Fruit fly (Drosophila melanogaster): Measurements from ENCODE around the gene CG32808.
A peak's percentile ranks its signal among the peaks of the same experiment; 100 is the strongest.

The CG32808 gene

DNA sequence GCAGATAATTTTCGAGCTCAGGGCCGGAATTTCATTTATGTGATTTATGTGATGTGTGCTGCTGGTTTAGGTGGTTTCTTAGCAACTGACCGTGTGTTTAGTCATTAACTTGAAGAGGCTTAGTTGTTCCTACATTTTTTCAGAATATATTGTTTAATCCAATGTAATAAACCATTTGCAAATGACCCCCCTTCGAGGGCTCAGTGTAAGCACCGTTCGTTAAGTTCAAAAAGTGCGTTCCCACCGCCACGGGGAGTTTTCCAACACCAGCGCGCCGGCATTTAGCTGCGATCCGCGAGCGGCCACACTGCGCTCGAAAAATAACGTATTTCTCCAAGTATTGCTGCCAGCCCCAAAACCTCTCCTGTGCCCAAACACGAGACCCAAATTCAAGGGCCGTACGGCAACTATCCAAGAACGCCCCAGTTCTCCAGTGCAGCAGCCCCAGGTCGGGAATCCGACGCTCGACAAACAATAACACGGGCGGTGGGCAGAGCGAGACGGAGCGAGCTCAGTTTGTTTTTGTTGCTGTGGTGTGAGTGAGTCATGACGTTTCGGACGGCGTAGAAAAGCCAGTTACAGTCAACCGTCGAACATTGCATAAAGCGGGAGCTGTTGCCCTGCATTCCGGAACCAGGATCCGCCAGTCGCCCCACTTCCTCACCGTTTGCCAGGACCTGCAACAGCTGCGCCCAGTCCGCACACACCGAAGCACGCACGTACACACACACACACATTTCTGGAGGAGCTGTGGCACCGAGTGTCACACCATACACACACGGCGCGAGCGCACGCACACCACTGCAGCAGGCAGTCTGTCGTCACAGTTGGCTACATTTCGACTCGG lies 8.9 kb upstream of the CG32808 start, which contains the start of gene rush (continued):
- TF ChIP-seq H2.0 (GFP tag; IDR thresholded peaks at IDR 0.05) (peak; percentile 48; the same call in 1 of the 2 replicates), zfh1 (GFP tag; IDR thresholded peaks at IDR 0.05) (0 out of 3 replicates have a peak, but pooled peaks have one; percentile 39), CrebB (tag; optimal IDR thresholded peaks at IDR 0.05) (no peak), dan (GFP tag; IDR thresholded peaks at IDR 0.05) (no peak), Rfx (GFP tag; IDR thresholded peaks at IDR 0.05) (peak; percentile 70), Asciz (GFP tag; optimal IDR thresholded peaks at IDR 0.05) (no peak), gcm (GFP tag; optimal IDR thresholded peaks at IDR 0.05) (no peak), pita (GFP tag; optimal IDR thresholded peaks at IDR 0.05) (no peak), CG14667 (GFP tag; IDR thresholded peaks at IDR 0.05) (no peak), Fer1 (GFP tag; optimal IDR thresholded peaks at IDR 0.05) (no peak), CG17802 (tag; optimal IDR thresholded peaks at IDR 0.05) (no peak), CG2202 (tag; optimal IDR thresholded peaks at IDR 0.05) (no peak), CG15696 (tag; optimal IDR thresholded peaks at IDR 0.05) (no peak), CG10209 (GFP tag; optimal IDR thresholded peaks at IDR 0.05) (no peak), unpg (GFP tag; optimal IDR thresholded peaks at IDR 0.05) (peak; percentile 11), CG15514 (GFP tag; optimal IDR thresholded peaks at IDR 0.05) (peak; percentile 76), Dref (GFP tag; IDR thresholded peaks at IDR 0.05) (peak; percentile 50), CG1602 (GFP tag; optimal IDR thresholded peaks at IDR 0.05) (peak; percentile 18), CG34376 (GFP tag; optimal IDR thresholded peaks at IDR 0.05) (no peak), Sry-β (GFP tag; optimal IDR thresholded peaks at IDR 0.05) (no peak), CG4854 (GFP tag; optimal IDR thresholded peaks at IDR 0.05) (no peak), gcm2 (GFP tag; optimal IDR thresholded peaks at IDR 0.05) (no peak), slou (GFP tag; optimal IDR thresholded peaks at IDR 0.05) (no peak), sens-2 (GFP tag; IDR thresholded peaks at IDR 0.05) (no peak), nau (GFP tag; optimal IDR thresholded peaks at IDR 0.05) (no peak), ssp (GFP tag; IDR thresholded peaks at IDR 0.05) (no peak; the same call in 1 of the 2 replicates), CG3847 (GFP tag; IDR thresholded peaks at IDR 0.05) (peak; percentile 68), Hey (tag; optimal IDR thresholded peaks at IDR 0.05) (no peak), Hsf (GFP tag; optimal IDR thresholded peaks at IDR 0.05) (peak; percentile 24), CG12299 (tag; optimal IDR thresholded peaks at IDR 0.05) (no peak), CG8765 (GFP tag; IDR thresholded peaks at IDR 0.05) (no peak), dmrt99B (tag; optimal IDR thresholded peaks at IDR 0.05) (no peak), CG7963 (GFP tag; IDR thresholded peaks at IDR 0.05; ENCODE audit: partially characterized antibody) (no peak), exex (tag; optimal IDR thresholded peaks at IDR 0.05) (no peak), nmo (GFP tag; optimal IDR thresholded peaks at IDR 0.05) (peak; percentile 5), al (GFP tag; IDR thresholded peaks at IDR 0.05) (peak; percentile 41; the same call in 1 of the 2 replicates), CG8089 (GFP tag; optimal IDR thresholded peaks at IDR 0.05) (no peak), CG6854 (GFP tag; optimal IDR thresholded peaks at IDR 0.05) (no peak), CG32772 (GFP tag; IDR thresholded peaks at IDR 0.05) (peak; percentile 28; the same call in 1 of the 2 replicates), bbx (GFP tag; IDR thresholded peaks at IDR 0.05; ENCODE audit: partially characterized antibody) (no peak), lbe (GFP tag; optimal IDR thresholded peaks at IDR 0.05) (no peak), tio (GFP tag; optimal IDR thresholded peaks at IDR 0.05) (no peak), Xrp1 (GFP tag; IDR thresholded peaks at IDR 0.05) (peak; percentile 38; the same call in 1 of the 2 replicates), Xbp1 (GFP tag; optimal IDR thresholded peaks at IDR 0.05) (peak; percentile 60), gsb-n (tag; optimal IDR thresholded peaks at IDR 0.05) (no peak), Deaf1 (tag; optimal IDR thresholded peaks at IDR 0.05) (peak; percentile 0), Lim3 (GFP tag; IDR thresholded peaks at IDR 0.05) (no peak), CG2116 (GFP tag; optimal IDR thresholded peaks at IDR 0.05) (peak; percentile 32), cato (GFP tag; optimal IDR thresholded peaks at IDR 0.05; ENCODE audit: borderline replicate concordance) (no peak)
